Worm (Caenorhabditis elegans) whole organism, L3 larva: ENCODE data around the gene C17H12.6.

Experiments
- ceh-82 ChIP-seq: fragments of 150-350 bp; optimal IDR thresholded peaks from 2 replicates; lab custom pipeline; 2014; ENCODE audit warnings: missing biosample characterization, missing genetic modification characterization
- elt-2 ChIP-seq: sonication (generic microtip); optimal IDR thresholded peaks from 2 replicates; lab custom pipeline; 2016; ENCODE audit warnings: missing genetic modification reagents, mild to moderate bottlenecking, missing genetic modification characterization, missing compliant biosample characterization
- fkh-2 ChIP-seq: fragments of 150-350 bp; optimal IDR thresholded peaks from 2 replicates; lab custom pipeline; 2014; ENCODE audit warnings: missing biosample characterization, missing genetic modification reagents, missing genetic modification characterization
- lin-39 ChIP-seq: fragments of 150-350 bp; optimal IDR thresholded peaks from 2 replicates; lab custom pipeline; 2018; ENCODE audit warnings: missing biosample characterization, missing genetic modification reagents, missing genetic modification characterization
- nhr-11 ChIP-seq: fragments of 150-350 bp; optimal IDR thresholded peaks from 2 replicates; lab custom pipeline; 2014; ENCODE audit warnings: missing biosample characterization, missing genetic modification characterization
- nhr-237 ChIP-seq: fragments of 150-350 bp; optimal IDR thresholded peaks from 2 replicates; lab custom pipeline; 2014; ENCODE audit warnings: missing biosample characterization, missing genetic modification characterization
- nhr-77 ChIP-seq: fragments of 150-350 bp; optimal IDR thresholded peaks from 2 replicates; lab custom pipeline; 2014; ENCODE audit warnings: missing biosample characterization, missing genetic modification characterization
- ztf-11 ChIP-seq: fragments of 150-350 bp; optimal IDR thresholded peaks from 2 replicates; lab custom pipeline; 2014; ENCODE audit warnings: missing biosample characterization, missing genetic modification characterization

DNA sequence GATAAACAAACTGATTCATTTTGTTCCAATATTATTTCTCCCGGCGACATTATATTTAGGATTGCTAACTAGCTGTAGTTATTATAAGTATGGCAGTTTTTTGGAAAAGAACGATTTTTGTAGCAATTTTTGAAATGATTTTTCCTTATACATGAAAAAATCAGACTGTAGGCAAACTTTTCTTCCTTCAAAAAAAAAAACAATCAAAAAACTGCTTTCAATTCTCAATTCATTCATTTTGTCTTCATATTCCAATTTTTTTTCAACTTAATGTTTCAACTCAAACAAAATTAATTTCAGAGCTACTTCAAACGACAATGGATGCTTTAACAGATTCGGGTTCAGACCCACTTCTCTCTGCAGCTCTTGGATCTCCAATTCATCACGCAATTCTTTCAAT, 10.5 kb downstream of the C17H12.6 start, which contains the start of gene ceh-48:
- TF ChIP-seq ceh-82 (tag; lab: Kevin White, UChicago) (no peak), nhr-77 (tag; lab: Kevin White, UChicago) (no peak), elt-2 (tag; lab: Kevin White, UChicago) (no peak), lin-39 (tag; lab: Kevin White, UChicago) (no peak), fkh-2 (tag; lab: Kevin White, UChicago) (no peak), nhr-11 (tag; lab: Kevin White, UChicago) (no peak), nhr-237 (no peak), ztf-11 (tag; lab: Kevin White, UChicago) (no peak)
